Worm (Caenorhabditis elegans) whole organism, L1 larva: ENCODE measurements around the gene rbd-1.
A peak's percentile ranks its signal among the peaks of the same experiment; 100 is the strongest.

ENCODE experiments used
- ama-1 ChIP-seq: fragments of 150-350 bp; optimal IDR thresholded peaks from 2 replicates; lab custom pipeline; 2014
- blmp-1 ChIP-seq: fragments of 150-350 bp; optimal IDR thresholded peaks from 2 replicates; lab custom pipeline; 2014; ENCODE audit warnings: missing biosample characterization, missing genetic modification characterization
- ceh-63 ChIP-seq: fragments of 200-800 bp; sonication (Bioruptor generic); optimal IDR thresholded peaks from 2 replicates; lab custom pipeline; 2018; ENCODE audit warnings: mild to moderate bottlenecking, missing genetic modification characterization, missing compliant biosample characterization
- ceh-88 ChIP-seq: fragments of 200-800 bp; sonication (Bioruptor generic); IDR thresholded peaks from 2 replicates; pipeline ENCODE4 v1.3.6; 2022; ENCODE audit warnings: missing genetic modification characterization, missing compliant biosample characterization
- ceh-90 ChIP-seq: sonication (generic microtip); optimal IDR thresholded peaks from 2 replicates; lab custom pipeline; 2016; ENCODE audit warnings: missing genetic modification characterization, missing compliant biosample characterization
- dpl-1 ChIP-seq, 3 experiments: fragments of 150-350 bp in 2 of 3; sonication (generic microtip) in 1 of 3; optimal IDR thresholded peaks; 2 replicates each; lab custom pipeline; 2014 to 2017; ENCODE audit warnings: missing biosample characterization in 3 of 3, missing genetic modification characterization in 3 of 3, missing genetic modification reagents in 3 of 3
- dsc-1 ChIP-seq: sonication (generic microtip); optimal IDR thresholded peaks from 2 replicates; lab custom pipeline; 2016; ENCODE audit warnings: mild to moderate bottlenecking, missing genetic modification characterization, missing compliant biosample characterization
- efl-1 ChIP-seq, 4 experiments: fragments of 150-350 bp; optimal IDR thresholded peaks in 3 of 4; peaks in 1 of 4; 1 replicate in 1 of 4; 2 replicates in 3 of 4; lab custom pipeline; 2014; ENCODE audit warnings: missing biosample characterization in 2 of 4, missing genetic modification characterization in 2 of 4, missing genetic modification reagents in 2 of 4
- elt-2 ChIP-seq: sonication (generic microtip); optimal IDR thresholded peaks from 2 replicates; lab custom pipeline; 2016; ENCODE audit warnings: missing genetic modification characterization, mild to moderate bottlenecking, inconsistent platforms, missing compliant biosample characterization, missing genetic modification reagents
- elt-3 ChIP-seq, 6 experiments: fragments of 150-350 bp in 1 of 6; sonication (generic microtip); optimal IDR thresholded peaks; 2 replicates each; lab custom pipeline; 2017 to 2018; ENCODE audit warnings: missing biosample characterization in 6 of 6, missing genetic modification characterization in 6 of 6, inconsistent platforms in 1 of 6
- ets-5 ChIP-seq: fragments of 200-800 bp; sonication (Bioruptor generic); IDR thresholded peaks from 2 replicates; pipeline ENCODE4 v1.3.6; 2022; ENCODE audit warnings: missing genetic modification characterization, missing compliant biosample characterization
- fkh-4 ChIP-seq: sonication (generic microtip); optimal IDR thresholded peaks from 2 replicates; lab custom pipeline; 2016; ENCODE audit warnings: missing compliant biosample characterization, missing genetic modification characterization, borderline replicate concordance
- fkh-8 ChIP-seq: sonication (generic microtip); optimal IDR thresholded peaks from 2 replicates; lab custom pipeline; 2016; ENCODE audit warnings: mild to moderate bottlenecking, missing genetic modification characterization, missing compliant biosample characterization
- fos-1 ChIP-seq: fragments of 150-350 bp; optimal IDR thresholded peaks from 2 replicates; lab custom pipeline; 2014; ENCODE audit warnings: missing biosample characterization, missing genetic modification characterization
- hlh-17 ChIP-seq: fragments of 200-800 bp; sonication (Bioruptor generic); optimal IDR thresholded peaks from 2 replicates; lab custom pipeline; 2018; ENCODE audit warnings: missing genetic modification characterization, mild to moderate bottlenecking, missing compliant biosample characterization, moderate library complexity, borderline replicate concordance
- hlh-4 ChIP-seq: sonication (generic microtip); optimal IDR thresholded peaks from 2 replicates; lab custom pipeline; 2016; ENCODE audit warnings: mild to moderate bottlenecking, missing genetic modification characterization, missing compliant biosample characterization
- hpl-2 ChIP-seq: fragments of 150-350 bp; optimal IDR thresholded peaks from 2 replicates; lab custom pipeline; 2014; ENCODE audit warnings: missing biosample characterization, missing genetic modification reagents, missing genetic modification characterization
- isw-1 ChIP-seq: fragments of 200-800 bp; sonication (Bioruptor generic); IDR thresholded peaks from 2 replicates; pipeline ENCODE4 v1.3.6; 2022; ENCODE audit warnings: missing genetic modification characterization, missing compliant biosample characterization
- lin-14 ChIP-seq: fragments of 200-800 bp; sonication (Bioruptor generic); optimal IDR thresholded peaks from 2 replicates; lab custom pipeline; 2018; ENCODE audit warnings: mild to moderate bottlenecking, missing genetic modification characterization, moderate library complexity, missing compliant biosample characterization
- lin-15B ChIP-seq: fragments of 150-350 bp; sonication (generic microtip); optimal IDR thresholded peaks from 3 replicates; lab custom pipeline; 2014; ENCODE audit warnings: missing biosample characterization, missing genetic modification characterization
- lin-35 ChIP-seq, 2 experiments: fragments of 150-350 bp; optimal IDR thresholded peaks; 2 replicates each; lab custom pipeline; 2014; ENCODE audit warnings: missing biosample characterization in 2 of 2, missing genetic modification characterization in 2 of 2, missing genetic modification reagents in 2 of 2
- lin-39 ChIP-seq: fragments of 150-350 bp; optimal IDR thresholded peaks from 2 replicates; lab custom pipeline; 2014; ENCODE audit warnings: missing biosample characterization, missing genetic modification reagents, missing genetic modification characterization
- lir-3 ChIP-seq: sonication (generic microtip); optimal IDR thresholded peaks from 2 replicates; lab custom pipeline; 2016; ENCODE audit warnings: mild to moderate bottlenecking, missing genetic modification characterization, moderate library complexity, missing compliant biosample characterization; ENCODE audit not compliant: poor library complexity
- nhr-11 ChIP-seq: fragments of 150-350 bp; optimal IDR thresholded peaks from 2 replicates; lab custom pipeline; 2014; ENCODE audit warnings: missing biosample characterization, missing genetic modification characterization
- nhr-19 ChIP-seq: fragments of 200-800 bp; sonication (Bioruptor generic); conservative IDR thresholded peaks from 2 replicates; pipeline ENCODE4 v1.3.6; 2022; ENCODE audit warnings: missing genetic modification characterization, missing compliant biosample characterization
- nhr-237 ChIP-seq: fragments of 150-350 bp; optimal IDR thresholded peaks from 2 replicates; lab custom pipeline; 2014; ENCODE audit warnings: missing biosample characterization, missing genetic modification characterization
- nhr-76 ChIP-seq: sonication (generic microtip); optimal IDR thresholded peaks from 2 replicates; lab custom pipeline; 2017; ENCODE audit warnings: missing biosample characterization, missing genetic modification characterization
- nhr-77 ChIP-seq: fragments of 150-350 bp; optimal IDR thresholded peaks from 2 replicates; lab custom pipeline; 2014; ENCODE audit warnings: missing biosample characterization, missing genetic modification characterization
- nhr-84 ChIP-seq: sonication (generic microtip); optimal IDR thresholded peaks from 2 replicates; lab custom pipeline; 2017; ENCODE audit warnings: missing biosample characterization, missing genetic modification characterization
- nhr-85 ChIP-seq: sonication (generic microtip); peaks from one replicate; lab custom pipeline; 2016; ENCODE audit warnings: missing genetic modification characterization, inconsistent platforms, missing compliant biosample characterization
- nhr-90 ChIP-seq: sonication (generic microtip); optimal IDR thresholded peaks from 2 replicates; lab custom pipeline; 2016; ENCODE audit warnings: mild to moderate bottlenecking, missing genetic modification characterization, missing compliant biosample characterization; ENCODE audit not compliant: poor library complexity
- pag-3 ChIP-seq: sonication (generic microtip); optimal IDR thresholded peaks from 2 replicates; lab custom pipeline; 2017; ENCODE audit warnings: missing genetic modification characterization, mild to moderate bottlenecking, missing compliant biosample characterization, antibody characterized with exemption, borderline replicate concordance; ENCODE audit not compliant: insufficient read depth
- pqm-1 ChIP-seq: sonication (generic microtip); optimal IDR thresholded peaks from 3 replicates; lab custom pipeline; 2017; ENCODE audit warnings: missing biosample characterization, missing genetic modification characterization
- skn-1 ChIP-seq: fragments of 150-350 bp; optimal IDR thresholded peaks from 2 replicates; lab custom pipeline; 2014; ENCODE audit warnings: missing biosample characterization, missing genetic modification characterization
- swsn-7 ChIP-seq: sonication (generic microtip); optimal IDR thresholded peaks from 2 replicates; lab custom pipeline; 2016; ENCODE audit warnings: missing genetic modification characterization, missing compliant biosample characterization
- tlp-1 ChIP-seq: fragments of 150-350 bp; optimal IDR thresholded peaks from 2 replicates; lab custom pipeline; 2014; ENCODE audit warnings: missing biosample characterization, missing genetic modification characterization
- unc-30 ChIP-seq: sonication (generic microtip); optimal IDR thresholded peaks from 2 replicates; lab custom pipeline; 2017; ENCODE audit warnings: missing biosample characterization, missing genetic modification characterization
- xbp-1 ChIP-seq: sonication (generic microtip); optimal IDR thresholded peaks from 2 replicates; lab custom pipeline; 2016; ENCODE audit warnings: missing genetic modification characterization, missing compliant biosample characterization
- zag-1 ChIP-seq: fragments of 150-350 bp; optimal IDR thresholded peaks from 2 replicates; lab custom pipeline; 2014; ENCODE audit warnings: missing biosample characterization, missing genetic modification characterization
- zip-4 ChIP-seq: fragments of 200-800 bp; sonication (Bioruptor generic); optimal IDR thresholded peaks from 2 replicates; lab custom pipeline; 2018; ENCODE audit warnings: mild to moderate bottlenecking, missing genetic modification characterization, moderate library complexity, missing compliant biosample characterization
- ztf-11 ChIP-seq, 2 experiments: sonication (generic microtip); optimal IDR thresholded peaks; 2 replicates each; lab custom pipeline; 2016 to 2017; ENCODE audit warnings: missing genetic modification characterization in 2 of 2, missing biosample characterization in 1 of 2, missing compliant biosample characterization in 1 of 2

Gene rbd-1

ce11 chrIV:12684826-12685594 lies 39.8 kb upstream of the rbd-1 start:
- TF ChIP-seq dpl-1 (GFP tag; optimal IDR thresholded peaks at IDR 0.05; lab: Kevin White, UChicago) (no peak), blmp-1 (tag; lab: Kevin White, UChicago) (peak; percentile 91), nhr-85 (tag; lab: Kevin White, UChicago) (peak; percentile 57), pqm-1 (no peak), nhr-76 (tag; lab: Kevin White, UChicago) (no peak), ceh-63 (GFP tag; lab: Kevin White, UChicago) (no peak), elt-3 (tag; optimal IDR thresholded peaks at IDR 0.05; lab: Kevin White, UChicago) (peak in 1 of 6 experiments; percentile 3)

ce11 chrIV:12685827-12686226 lies 39.0 kb upstream of the rbd-1 start:
- peak; percentile 4 for TF ChIP-seq dsc-1 (tag; lab: Kevin White, UChicago)
- TF ChIP-seq ceh-90 (tag; lab: Kevin White, UChicago) = no peak
- no peak for TF ChIP-seq nhr-84 (tag; lab: Kevin White, UChicago)

ce11 chrIV:12688370-12688769 lies 36.4 kb upstream of the rbd-1 start, which contains the start of gene T23B5.3:
TSS of gene T23B5.3 (plus strand) at chrIV:12688670.
- TF ChIP-seq ama-1 (lab: Kevin White, UChicago) (no peak), elt-2 (tag; lab: Kevin White, UChicago) (peak; percentile 18)

ce11 chrIV:12689292-12689691 lies 35.5 kb upstream of the rbd-1 start:
- TF ChIP-seq fos-1 (tag; lab: Kevin White, UChicago) (no peak), ztf-11 (tag; optimal IDR thresholded peaks at IDR 0.05; lab: Kevin White, UChicago) (no peak), nhr-11 (tag; lab: Kevin White, UChicago) (no peak), lir-3 (no peak), efl-1 (optimal IDR thresholded peaks at IDR 0.05; lab: Kevin White, UChicago) (no peak), efl-1 (GFP tag; optimal IDR thresholded peaks at IDR 0.05 in 1 of 2; lab: Kevin White, UChicago) (no peak), pag-3 (tag; lab: Kevin White, UChicago) (no peak), unc-30 (tag; lab: Kevin White, UChicago) (no peak), xbp-1 (tag; lab: Kevin White, UChicago) (no peak), hpl-2 (GFP tag; lab: Kevin White, UChicago) (no peak), pqm-1 (no peak), fkh-8 (tag; lab: Kevin White, UChicago) (no peak), ama-1 (lab: Kevin White, UChicago) (no peak), swsn-7 (tag; lab: Kevin White, UChicago) (no peak)

ce11 chrIV:12689709-12690142 lies 35.1 kb upstream of the rbd-1 start:
- no peak for TF ChIP-seq fkh-4
- TF ChIP-seq isw-1 = no peak
- TF ChIP-seq skn-1 (tag; lab: Kevin White, UChicago) = no peak
- TF ChIP-seq pqm-1 = peak; percentile 75
- TF ChIP-seq lin-39 (tag; lab: Kevin White, UChicago) = no peak
- peak; percentile 98 for TF ChIP-seq elt-2 (tag; lab: Kevin White, UChicago)
- no peak for TF ChIP-seq zag-1
- TF ChIP-seq nhr-90 = peak; percentile 33
- TF ChIP-seq zip-4 (GFP tag; lab: Kevin White, UChicago) = no peak
- TF ChIP-seq nhr-77 (tag; lab: Kevin White, UChicago) = no peak
- TF ChIP-seq hlh-17 (GFP tag; lab: Kevin White, UChicago) = no peak
- no peak for TF ChIP-seq ceh-88 (GFP tag; lab: Robert Waterston, UW)
- no peak for TF ChIP-seq nhr-237
- TF ChIP-seq lin-35 (GFP tag; optimal IDR thresholded peaks at IDR 0.05; lab: Kevin White, UChicago) = peak in 1 of 2 experiments; percentile 60
- no peak for TF ChIP-seq hlh-4 (tag; lab: Kevin White, UChicago)
- peak in 1 of 3 experiments; percentile 21 for TF ChIP-seq dpl-1 (GFP tag; optimal IDR thresholded peaks at IDR 0.05; lab: Kevin White, UChicago)
- TF ChIP-seq ets-5 (GFP tag; lab: Robert Waterston, UW) = no peak
- TF ChIP-seq lin-15B = no peak
- peak; percentile 2 for TF ChIP-seq lin-14
- TF ChIP-seq tlp-1 (tag; lab: Kevin White, UChicago) = peak; percentile 47
- TF ChIP-seq efl-1 (optimal IDR thresholded peaks at IDR 0.05; lab: Kevin White, UChicago) = no peak
- peak in 1 of 2 experiments; percentile 83 for TF ChIP-seq efl-1 (GFP tag; optimal IDR thresholded peaks at IDR 0.05 in 1 of 2; lab: Kevin White, UChicago)
- no peak for TF ChIP-seq nhr-19 (GFP tag; lab: Robert Waterston, UW)
